Worm (Caenorhabditis elegans): Measurements from ENCODE around the gene ZC250.2.

DNA sequence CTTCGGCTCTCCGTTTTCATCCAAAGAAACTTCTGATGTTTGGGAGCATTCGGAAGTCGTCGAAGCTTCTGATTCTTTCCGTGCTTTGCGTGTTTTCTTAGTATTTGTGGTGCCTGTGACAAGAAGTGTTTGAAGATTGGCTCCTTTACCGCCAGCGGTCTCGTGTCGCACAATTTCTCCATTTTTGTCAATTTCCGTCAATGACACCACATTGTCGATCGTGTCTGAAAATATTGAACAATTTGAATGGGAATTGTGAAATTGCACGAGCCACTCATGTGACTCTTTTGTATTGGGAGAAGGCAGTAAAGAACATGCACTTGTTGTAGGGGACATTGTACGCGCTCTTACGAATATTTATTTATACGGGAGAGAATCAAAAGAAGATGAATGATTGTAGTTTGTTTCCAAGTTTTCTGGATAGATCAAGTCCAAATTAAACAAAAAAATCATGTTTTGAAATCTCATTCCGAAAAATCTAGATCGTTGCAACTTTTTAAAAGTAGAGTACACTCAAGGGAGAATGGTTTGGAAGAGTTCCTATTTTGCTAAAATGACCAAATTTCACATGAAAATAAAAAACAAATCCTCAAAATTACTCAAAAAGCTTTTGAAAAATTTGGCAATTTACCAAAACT is 50.5 kb downstream of the ZC250.2 start:
- TF ChIP-seq ztf-11 (tag; optimal IDR thresholded peaks at IDR 0.05) (no peak), blmp-1 (tag; optimal IDR thresholded peaks at IDR 0.05) (no peak), ces-1 (GFP tag; optimal IDR thresholded peaks at IDR 0.05) (no peak), unc-39 (tag; optimal IDR thresholded peaks at IDR 0.05) (no peak), snpc-4 (tag; optimal IDR thresholded peaks at IDR 0.05) (no peak), elt-3 (tag; optimal IDR thresholded peaks at IDR 0.05) (no peak), elt-1 (tag; optimal IDR thresholded peaks at IDR 0.05; ENCODE audit: borderline replicate concordance, insufficient read depth) (no peak), pha-4 (tag; optimal IDR thresholded peaks at IDR 0.05) (no peak), nhr-76 (tag; optimal IDR thresholded peaks at IDR 0.05) (no peak), zip-8 (tag; optimal IDR thresholded peaks at IDR 0.05) (no peak), nhr-28 (tag; optimal IDR thresholded peaks at IDR 0.05) (no peak), nhr-237 (tag; optimal IDR thresholded peaks at IDR 0.05) (no peak), lin-13 (tag; optimal IDR thresholded peaks at IDR 0.05) (no peak)
